Worm (Caenorhabditis elegans) whole organism, mixed stage, embryonic: ENCODE results near the gene F58A4.1.

Experiments used
- elt-1 ChIP-seq: sonication (generic microtip); optimal IDR thresholded peaks from 2 replicates; lab custom pipeline; 2017; ENCODE audit warnings: missing genetic modification characterization, mild to moderate bottlenecking, missing compliant biosample characterization, antibody characterized with exemption, moderate library complexity, borderline replicate concordance; ENCODE audit not compliant: insufficient read depth
- elt-3 ChIP-seq: fragments of 150-350 bp; optimal IDR thresholded peaks from 2 replicates; lab custom pipeline; 2014; ENCODE audit warnings: missing biosample characterization, missing genetic modification characterization
- lin-13 ChIP-seq: fragments of 150-350 bp; optimal IDR thresholded peaks from 2 replicates; lab custom pipeline; 2014; ENCODE audit warnings: missing biosample characterization, missing genetic modification characterization
- lsy-2 ChIP-seq: fragments of 150-350 bp; optimal IDR thresholded peaks from 2 replicates; lab custom pipeline; 2014; ENCODE audit warnings: missing biosample characterization, missing genetic modification characterization
- nhr-12 ChIP-seq: fragments of 150-350 bp; optimal IDR thresholded peaks from 2 replicates; lab custom pipeline; 2014; ENCODE audit warnings: missing biosample characterization, missing genetic modification characterization
- nhr-76 ChIP-seq: sonication (generic microtip); optimal IDR thresholded peaks from 2 replicates; lab custom pipeline; 2017; ENCODE audit warnings: missing biosample characterization, missing genetic modification characterization

DNA sequence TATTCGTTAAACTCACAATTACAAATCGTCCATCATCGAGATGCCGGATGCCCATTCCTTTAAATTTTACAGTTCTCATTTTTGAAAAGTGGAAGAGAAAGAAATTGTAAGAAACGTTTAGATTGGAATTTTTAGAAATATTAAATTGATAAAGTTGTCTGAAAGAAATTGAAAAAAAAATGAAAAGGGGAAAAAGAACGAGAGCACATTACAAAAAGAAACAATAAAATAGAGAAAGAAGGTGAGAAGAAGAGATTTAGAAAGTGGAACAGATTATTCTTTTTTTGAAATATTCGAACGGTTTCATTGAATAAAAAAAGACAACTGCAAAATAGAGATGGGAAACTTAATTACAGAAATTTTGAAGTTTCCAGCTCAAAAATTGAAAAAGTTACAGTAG is 37.1 kb upstream of the F58A4.1 start, which contains the start of gene C48B4.8:
- TF ChIP-seq nhr-12 (tag; lab: Kevin White, UChicago) (no peak), lsy-2 (no peak), lin-13 (tag; lab: Kevin White, UChicago) (no peak), elt-3 (no peak), elt-1 (tag; lab: Kevin White, UChicago) (no peak), nhr-76 (tag; lab: Kevin White, UChicago) (no peak)
